Fruit fly (Drosophila melanogaster): Measurements from ENCODE around the gene Npc2c.

The Npc2c gene

dm6 chr3R:10084914-10085313 lies 24.9 kb downstream of the Npc2c start (continued):
- no peak for TF ChIP-seq Dll (GFP tag; IDR thresholded peaks at IDR 0.05; ENCODE audit: partially characterized antibody)
- peak; percentile 82 for TF ChIP-seq CG12769 (tag; optimal IDR thresholded peaks at IDR 0.05)
- TF ChIP-seq BtbVII (GFP tag; optimal IDR thresholded peaks at IDR 0.05), result peak; percentile 65
- TF ChIP-seq bsh (GFP tag; optimal IDR thresholded peaks at IDR 0.05), result no peak
- peak; percentile 59 for TF ChIP-seq rib (GFP tag; IDR thresholded peaks at IDR 0.05)
- TF ChIP-seq CG2712 (tag; optimal IDR thresholded peaks at IDR 0.05), result peak; percentile 9
- TF ChIP-seq CG4730 (GFP tag; IDR thresholded peaks at IDR 0.05), result no peak
- no peak for TF ChIP-seq prd (optimal IDR thresholded peaks at IDR 0.05)
- peak; percentile 66 for TF ChIP-seq prd (GFP tag; IDR thresholded peaks at IDR 0.05)
- 0 out of 2 replicates have a peak, but pooled peaks have one; percentile 26 for TF ChIP-seq CG17612 (GFP tag; IDR thresholded peaks at IDR 0.05)
- TF ChIP-seq Trl (optimal IDR thresholded peaks at IDR 0.05), result no peak
- no peak for TF ChIP-seq Trl (GFP tag; optimal IDR thresholded peaks at IDR 0.05)
- TF ChIP-seq Hey (tag; optimal IDR thresholded peaks at IDR 0.05), result no peak
- peak; percentile 69 for TF ChIP-seq Aef1 (GFP tag; IDR thresholded peaks at IDR 0.05)
- peak; percentile 25 for TF ChIP-seq CG12071 (GFP tag; optimal IDR thresholded peaks at IDR 0.05)
- peak; percentile 79 for TF ChIP-seq CG3281 (GFP tag; optimal IDR thresholded peaks at IDR 0.05)
- TF ChIP-seq CG17328 (GFP tag; IDR thresholded peaks at IDR 0.05), result no peak
- peak; percentile 49 for TF ChIP-seq CG13775 (GFP tag; optimal IDR thresholded peaks at IDR 0.05)
- no peak for TF ChIP-seq CG18262 (tag; optimal IDR thresholded peaks at IDR 0.05)
- no peak for TF ChIP-seq Ssrp (tag; optimal IDR thresholded peaks at IDR 0.05)
- TF ChIP-seq CG15073 (GFP tag; optimal IDR thresholded peaks at IDR 0.05), result no peak
- peak; percentile 45 for TF ChIP-seq ind (GFP tag; optimal IDR thresholded peaks at IDR 0.05)
- peak; percentile 16 for TF ChIP-seq CG3995 (GFP tag; optimal IDR thresholded peaks at IDR 0.05)
- TF ChIP-seq CG18011 (GFP tag; optimal IDR thresholded peaks at IDR 0.05), result no peak
- peak; percentile 7 for TF ChIP-seq CG13296 (GFP tag; optimal IDR thresholded peaks at IDR 0.05)
- TF ChIP-seq CG10147 (GFP tag; optimal IDR thresholded peaks at IDR 0.05), result peak; percentile 66
- TF ChIP-seq C15 (GFP tag; IDR thresholded peaks at IDR 0.05), result 0 out of 3 replicates have a peak, but pooled peaks have one; percentile 61
- TF ChIP-seq CG5245 (GFP tag; optimal IDR thresholded peaks at IDR 0.05), result no peak
- peak; percentile 69 for TF ChIP-seq dysf (GFP tag; IDR thresholded peaks at IDR 0.05)
- TF ChIP-seq CG10462 (GFP tag; optimal IDR thresholded peaks at IDR 0.05), result no peak
- peak; percentile 37; the same call in 1 of the 2 replicates for TF ChIP-seq esg (GFP tag; conservative IDR thresholded peaks at IDR 0.05)
- no peak for TF ChIP-seq trh (GFP tag; optimal IDR thresholded peaks at IDR 0.05)
- TF ChIP-seq B-H2 (GFP tag; optimal IDR thresholded peaks at IDR 0.05), result no peak
- peak; percentile 61 for TF ChIP-seq CG13624 (GFP tag; optimal IDR thresholded peaks at IDR 0.05)
- peak; percentile 7 for TF ChIP-seq Sox102F (GFP tag; optimal IDR thresholded peaks at IDR 0.05)
- TF ChIP-seq CG10321 (GFP tag; IDR thresholded peaks at IDR 0.05), result no peak
- TF ChIP-seq Taf1 (GFP tag; IDR thresholded peaks at IDR 0.05), result peak; percentile 66
- peak; percentile 51 for TF ChIP-seq scrt (GFP tag; optimal IDR thresholded peaks at IDR 0.05)
- TF ChIP-seq CG7928 (GFP tag; optimal IDR thresholded peaks at IDR 0.05), result peak; percentile 28
- TF ChIP-seq gcm (GFP tag; optimal IDR thresholded peaks at IDR 0.05), result no peak
- no peak for TF ChIP-seq Optix (GFP tag; IDR thresholded peaks at IDR 0.05)
- TF ChIP-seq ken (GFP tag; IDR thresholded peaks at IDR 0.05), result 0 out of 3 replicates have a peak, but pooled peaks have one; percentile 53
- TF ChIP-seq Dip2 (GFP tag; IDR thresholded peaks at IDR 0.05), result no peak
- peak; percentile 68 for TF ChIP-seq Fer3 (tag; optimal IDR thresholded peaks at IDR 0.05)
- peak; percentile 47 for TF ChIP-seq CoRest (tag; optimal IDR thresholded peaks at IDR 0.05)
- TF ChIP-seq h (optimal IDR thresholded peaks at IDR 0.05), result no peak
- TF ChIP-seq yki (optimal IDR thresholded peaks at IDR 0.05), result no peak
- TF ChIP-seq Usf (GFP tag; optimal IDR thresholded peaks at IDR 0.05), result peak; percentile 50
- no peak for TF ChIP-seq kay (GFP tag; optimal IDR thresholded peaks at IDR 0.05)
- no peak for TF ChIP-seq CG17568 (GFP tag; optimal IDR thresholded peaks at IDR 0.05)
- peak; percentile 25 for TF ChIP-seq Antp (GFP tag; optimal IDR thresholded peaks at IDR 0.05)
- TF ChIP-seq Ada2b (GFP tag; IDR thresholded peaks at IDR 0.05), result peak; percentile 49; the same call in 1 of the 2 replicates
- peak; percentile 8 to 27 for TF ChIP-seq Pdp1 (GFP tag; optimal IDR thresholded peaks at IDR 0.05)

Measured in whole organism, embryonic.